Fruit fly (Drosophila melanogaster): Measurements from ENCODE around the gene CG13004.

The CG13004 gene

DNA sequence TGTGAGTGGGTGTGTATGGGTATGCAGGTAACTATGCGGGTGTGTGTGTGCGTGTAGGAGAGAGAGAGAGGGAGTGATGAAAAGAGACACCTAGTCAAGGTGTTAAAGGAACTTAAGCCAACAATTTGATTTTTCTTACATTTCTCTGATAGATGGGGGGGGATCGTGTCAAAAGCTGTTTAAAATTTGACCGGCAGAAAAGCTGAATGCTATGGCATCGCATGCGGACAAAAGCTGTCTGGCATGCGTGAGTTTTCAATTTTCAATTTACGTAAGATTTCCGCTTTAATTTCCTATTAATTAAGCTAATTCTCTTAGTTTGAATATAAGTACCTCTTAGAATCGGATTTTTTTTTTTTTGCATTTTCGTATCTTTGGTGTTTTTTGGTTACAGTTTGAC is 4.6 kb upstream of the CG13004 start (continued):
- no peak for TF ChIP-seq CrebB (tag; optimal IDR thresholded peaks at IDR 0.05)
- TF ChIP-seq gem (tag; optimal IDR thresholded peaks at IDR 0.05): no peak
- no peak for TF ChIP-seq CG7745 (tag; optimal IDR thresholded peaks at IDR 0.05)
- TF ChIP-seq CG16863 (GFP tag; optimal IDR thresholded peaks at IDR 0.05): no peak
- TF ChIP-seq CG17802 (tag; optimal IDR thresholded peaks at IDR 0.05): no peak
- no peak for TF ChIP-seq CG4854 (GFP tag; optimal IDR thresholded peaks at IDR 0.05)
- TF ChIP-seq CG1832 (GFP tag; optimal IDR thresholded peaks at IDR 0.05): no peak
- no peak for TF ChIP-seq unpg (GFP tag; optimal IDR thresholded peaks at IDR 0.05)
- no peak for TF ChIP-seq toy (GFP tag; IDR thresholded peaks at IDR 0.05)
- no peak for TF ChIP-seq CG8478 (optimal IDR thresholded peaks at IDR 0.05)
- no peak for TF ChIP-seq Usf (GFP tag; optimal IDR thresholded peaks at IDR 0.05)
- TF ChIP-seq CG31441 (GFP tag; IDR thresholded peaks at IDR 0.05): no peak
- peak; percentile 34; the same call in 1 of the 2 replicates for TF ChIP-seq CG11247 (GFP tag; IDR thresholded peaks at IDR 0.05)
- no peak for TF ChIP-seq kay (GFP tag; optimal IDR thresholded peaks at IDR 0.05)
- TF ChIP-seq CG12071 (GFP tag; optimal IDR thresholded peaks at IDR 0.05): no peak
- no peak for TF ChIP-seq CG7963 (GFP tag; IDR thresholded peaks at IDR 0.05; ENCODE audit: partially characterized antibody)
- no peak for TF ChIP-seq hth (optimal IDR thresholded peaks at IDR 0.05)
- TF ChIP-seq ab (GFP tag; optimal IDR thresholded peaks at IDR 0.05): no peak
- no peak for TF ChIP-seq CG3995 (GFP tag; optimal IDR thresholded peaks at IDR 0.05)
- no peak for TF ChIP-seq klu (GFP tag; IDR thresholded peaks at IDR 0.05)
- TF ChIP-seq Xbp1 (GFP tag; optimal IDR thresholded peaks at IDR 0.05): no peak
- TF ChIP-seq maf-S (GFP tag; optimal IDR thresholded peaks at IDR 0.05): no peak
- TF ChIP-seq Chrac-16 (GFP tag; optimal IDR thresholded peaks at IDR 0.05): no peak
- no peak for TF ChIP-seq aop (GFP tag; IDR thresholded peaks at IDR 0.05)
- TF ChIP-seq CG9609 (GFP tag; optimal IDR thresholded peaks at IDR 0.05): no peak
- TF ChIP-seq ttk (GFP tag; IDR thresholded peaks at IDR 0.05): peak; percentile 14; the same call in 1 of the 2 replicates
- TF ChIP-seq CG2116 (GFP tag; optimal IDR thresholded peaks at IDR 0.05): no peak
- no peak for TF ChIP-seq kni (GFP tag; optimal IDR thresholded peaks at IDR 0.05)
- no peak for TF ChIP-seq CG7271 (tag; optimal IDR thresholded peaks at IDR 0.05)
- no peak for TF ChIP-seq sqz (GFP tag; optimal IDR thresholded peaks at IDR 0.05)
- no peak for TF ChIP-seq pros (GFP tag; optimal IDR thresholded peaks at IDR 0.05)
- TF ChIP-seq CG43689 (GFP tag; IDR thresholded peaks at IDR 0.05): no peak
- no peak for TF ChIP-seq CG15073 (GFP tag; optimal IDR thresholded peaks at IDR 0.05)
- no peak for TF ChIP-seq Mrtf (GFP tag; IDR thresholded peaks at IDR 0.05)
- TF ChIP-seq mirr (GFP tag; optimal IDR thresholded peaks at IDR 0.05): no peak
- peak; percentile 3 for TF ChIP-seq pum (GFP tag; optimal IDR thresholded peaks at IDR 0.05)
- no peak for TF ChIP-seq HLH54F (GFP tag; optimal IDR thresholded peaks at IDR 0.05)
- TF ChIP-seq tup (GFP tag; optimal IDR thresholded peaks at IDR 0.05): no peak
- TF ChIP-seq CG12299 (tag; optimal IDR thresholded peaks at IDR 0.05): no peak
- TF ChIP-seq fru (optimal IDR thresholded peaks at IDR 0.05): no peak
- no peak for TF ChIP-seq CG6765 (GFP tag; optimal IDR thresholded peaks at IDR 0.05)
- TF ChIP-seq sens-2 (GFP tag; IDR thresholded peaks at IDR 0.05): no peak
- no peak for TF ChIP-seq corto (GFP tag; optimal IDR thresholded peaks at IDR 0.05)
- TF ChIP-seq CG11456 (GFP tag; IDR thresholded peaks at IDR 0.05): peak; percentile 76
- TF ChIP-seq nerfin-1 (tag; optimal IDR thresholded peaks at IDR 0.05): no peak
- no peak for TF ChIP-seq nom (GFP tag; optimal IDR thresholded peaks at IDR 0.05)
- TF ChIP-seq Dp (GFP tag; optimal IDR thresholded peaks at IDR 0.05): peak; percentile 69
- TF ChIP-seq lmd (GFP tag; IDR thresholded peaks at IDR 0.05): no peak; the same call in 1 of the 2 replicates
- no peak for TF ChIP-seq CG10654 (GFP tag; optimal IDR thresholded peaks at IDR 0.05)
- no peak for TF ChIP-seq en (GFP tag; optimal IDR thresholded peaks at IDR 0.05)
- TF ChIP-seq az2 (GFP tag; optimal IDR thresholded peaks at IDR 0.05): no peak
- no peak for TF ChIP-seq pfk (GFP tag; optimal IDR thresholded peaks at IDR 0.05)
- no peak for TF ChIP-seq br (optimal IDR thresholded peaks at IDR 0.05)
- no peak for TF ChIP-seq dan (GFP tag; IDR thresholded peaks at IDR 0.05)

Data from whole organism, embryonic.